Worm (Caenorhabditis elegans): ENCODE measurements around the gene C33A12.3.

DNA sequence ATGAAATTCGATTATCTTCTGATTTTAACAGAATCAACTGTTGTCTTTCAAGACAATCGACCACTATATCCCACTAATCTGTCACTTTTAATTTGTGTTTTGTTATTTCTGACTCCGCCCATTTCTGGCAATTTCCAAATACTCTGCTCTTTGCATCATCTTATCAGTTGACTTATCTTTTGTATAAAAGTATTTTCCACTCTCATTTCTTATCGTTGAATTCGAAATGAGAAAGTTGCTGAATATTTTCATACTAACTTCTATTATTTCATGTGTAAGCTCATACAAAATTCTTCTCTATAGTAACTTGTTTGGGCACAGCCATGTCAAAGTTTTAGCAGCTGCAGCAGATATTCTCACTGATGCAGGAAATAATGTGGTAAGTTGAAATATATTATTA is 12.7 kb downstream of the C33A12.3 start, which contains the start of gene ugt-21:
- TF ChIP-seq ceh-22 (tag; optimal IDR thresholded peaks at IDR 0.05): no peak
- no peak for TF ChIP-seq hlh-13 (GFP tag; optimal IDR thresholded peaks at IDR 0.05)
- TF ChIP-seq lin-11 (tag; optimal IDR thresholded peaks at IDR 0.05): no peak
- TF ChIP-seq dve-1 (tag; optimal IDR thresholded peaks at IDR 0.05): no peak
- TF ChIP-seq dmd-4 (tag; optimal IDR thresholded peaks at IDR 0.05; ENCODE audit: borderline replicate concordance): no peak
- no peak for TF ChIP-seq hlh-15 (tag; optimal IDR thresholded peaks at IDR 0.05)
- TF ChIP-seq ceh-6 (GFP tag; optimal IDR thresholded peaks at IDR 0.05): no peak
- no peak for TF ChIP-seq nhr-11 (tag; optimal IDR thresholded peaks at IDR 0.05)
- no peak for TF ChIP-seq pqm-1 (tag; optimal IDR thresholded peaks at IDR 0.05)
- no peak for TF ChIP-seq nfya-1 (tag; optimal IDR thresholded peaks at IDR 0.05)
- TF ChIP-seq nhr-232 (tag; optimal IDR thresholded peaks at IDR 0.05): no peak
- no peak for TF ChIP-seq pha-4 (tag; optimal IDR thresholded peaks at IDR 0.05)
- no peak for TF ChIP-seq hlh-6 (tag; optimal IDR thresholded peaks at IDR 0.05)
- TF ChIP-seq ceh-24 (tag; optimal IDR thresholded peaks at IDR 0.05): no peak

All from whole organism, late embryonic.